Worm (Caenorhabditis elegans): ENCODE measurements around the gene twk-7.

Gene twk-7

ce11 chrIII:8678371-8678770 is 34.8 kb upstream of the twk-7 start (continued):
- TF ChIP-seq nhr-237 (tag; optimal IDR thresholded peaks at IDR 0.05) (no peak), ceh-32 (tag; optimal IDR thresholded peaks at IDR 0.05; ENCODE audit: poor library complexity) (no peak), egl-27 (tag; optimal IDR thresholded peaks at IDR 0.05) (no peak)

ce11 chrIII:8674980-8675485 is 31.5 kb upstream of the twk-7 start, which contains the start of gene pgl-2:
pgl-2 (minus strand) TSS chrIII:8675435.
- TF ChIP-seq Y5F2A.4 (GFP tag; optimal IDR thresholded peaks at IDR 0.05) (no peak), T26A8.4 (GFP tag; IDR thresholded peaks at IDR 0.05) (0 out of 2 replicates have a peak, but pooled peaks have one; percentile 33), lsy-2 (tag; optimal IDR thresholded peaks at IDR 0.05) (peak in 1 of 2 experiments; percentile 55)

- TF ChIP-seq D1046.2 (GFP tag; IDR thresholded peaks at IDR 0.05), result no peak
- TF ChIP-seq zip-11 (GFP tag; IDR thresholded peaks at IDR 0.05), result no peak
- no peak for TF ChIP-seq mep-1 (tag; optimal IDR thresholded peaks at IDR 0.05)
- no peak for TF ChIP-seq set-16 (GFP tag; IDR thresholded peaks at IDR 0.05)
- no peak for TF ChIP-seq dmd-8 (GFP tag; IDR thresholded peaks at IDR 0.05)
- no peak for TF ChIP-seq unc-39 (tag; optimal IDR thresholded peaks at IDR 0.05)
- no peak for TF ChIP-seq Y75B8A.6 (GFP tag; IDR thresholded peaks at IDR 0.05)
- TF ChIP-seq mxl-2 (GFP tag; conservative IDR thresholded peaks at IDR 0.05), result no peak
- TF ChIP-seq ceh-44 (GFP tag; IDR thresholded peaks at IDR 0.05), result no peak
- no peak for TF ChIP-seq nhr-237 (tag; optimal IDR thresholded peaks at IDR 0.05)
- no peak for TF ChIP-seq ztf-11 (tag; optimal IDR thresholded peaks at IDR 0.05)
- no peak for TF ChIP-seq lin-38 (GFP tag; IDR thresholded peaks at IDR 0.05)
- no peak for TF ChIP-seq F10B5.3 (tag; optimal IDR thresholded peaks at IDR 0.05)
- TF ChIP-seq daf-8 (GFP tag; IDR thresholded peaks at IDR 0.05), result no peak
- no peak for TF ChIP-seq saeg-2 (GFP tag; IDR thresholded peaks at IDR 0.05)
Measured at ce11 chrIII:8668717-8669116, 25.2 kb upstream of the twk-7 start.

ce11 chrIII:8667382-8667781 is 23.8 kb upstream of the twk-7 start, which contains the start of gene dpy-19:
dpy-19 (minus strand) TSS chrIII:8667482.
- no peak for TF ChIP-seq nhr-11 (tag; optimal IDR thresholded peaks at IDR 0.05)

- TF ChIP-seq F44E2.7 (GFP tag; IDR thresholded peaks at IDR 0.05) (no peak), hlh-30 (tag; optimal IDR thresholded peaks at IDR 0.05; ENCODE audit: insufficient read depth) (peak; percentile 44), lsy-2 (tag; optimal IDR thresholded peaks at IDR 0.05) (peak in 1 of 2 experiments; percentile 11), ces-1 (GFP tag; optimal IDR thresholded peaks at IDR 0.05) (no peak)
Measured at ce11 chrIII:8664897-8665388, 21.4 kb upstream of the twk-7 start, which contains the start of gene F22B7.1. F22B7.1 (plus strand) TSS chrIII:8665338.

- TF ChIP-seq unc-62 (GFP tag; optimal IDR thresholded peaks at IDR 0.05 in 1 of 2) (peak in 1 of 2 experiments; percentile 86), unc-62 (tag; optimal IDR thresholded peaks at IDR 0.05) (no peak), spr-3 (GFP tag; optimal IDR thresholded peaks at IDR 0.05) (no peak)
Measured at ce11 chrIII:8663143-8663542, 19.6 kb upstream of the twk-7 start.

ce11 chrIII:8658367-8658761 is 14.8 kb upstream of the twk-7 start:
- TF ChIP-seq mes-2 (tag; optimal IDR thresholded peaks at IDR 0.05; ENCODE audit: poor library complexity, severe bottlenecking) (no peak), ceh-32 (tag; optimal IDR thresholded peaks at IDR 0.05; ENCODE audit: poor library complexity) (no peak), lir-3 (tag; optimal IDR thresholded peaks at IDR 0.05) (no peak), D1046.2 (GFP tag; IDR thresholded peaks at IDR 0.05) (no peak), tag-97 (GFP tag; IDR thresholded peaks at IDR 0.05) (no peak), nhr-6 (tag; optimal IDR thresholded peaks at IDR 0.05) (no peak), ces-1 (GFP tag; optimal IDR thresholded peaks at IDR 0.05) (no peak), F26F4.8 (GFP tag; conservative IDR thresholded peaks at IDR 0.05) (no peak), tra-1 (GFP tag; IDR thresholded peaks at IDR 0.05) (peak; percentile 96), unc-130 (GFP tag; optimal IDR thresholded peaks at IDR 0.05) (no peak), nhr-77 (tag; optimal IDR thresholded peaks at IDR 0.05) (peak; percentile 91), nhr-111 (GFP tag; optimal IDR thresholded peaks at IDR 0.05) (no peak), dmd-8 (GFP tag; IDR thresholded peaks at IDR 0.05) (no peak), ztf-7 (tag; optimal IDR thresholded peaks at IDR 0.05) (peak; percentile 72), Y5F2A.4 (GFP tag; optimal IDR thresholded peaks at IDR 0.05) (no peak), T26A8.4 (GFP tag; IDR thresholded peaks at IDR 0.05) (peak; percentile 77; the same call in 1 of the 2 replicates), nhr-42 (GFP tag; IDR thresholded peaks at IDR 0.05) (peak; percentile 60; the same call in 1 of the 2 replicates), lin-1 (GFP tag; IDR thresholded peaks at IDR 0.05) (peak; percentile 89), mdl-1 (tag; optimal IDR thresholded peaks at IDR 0.05) (peak; percentile 66 to 97)
